Worm (Caenorhabditis elegans): ENCODE results near the gene ZC204.6.

DNA sequence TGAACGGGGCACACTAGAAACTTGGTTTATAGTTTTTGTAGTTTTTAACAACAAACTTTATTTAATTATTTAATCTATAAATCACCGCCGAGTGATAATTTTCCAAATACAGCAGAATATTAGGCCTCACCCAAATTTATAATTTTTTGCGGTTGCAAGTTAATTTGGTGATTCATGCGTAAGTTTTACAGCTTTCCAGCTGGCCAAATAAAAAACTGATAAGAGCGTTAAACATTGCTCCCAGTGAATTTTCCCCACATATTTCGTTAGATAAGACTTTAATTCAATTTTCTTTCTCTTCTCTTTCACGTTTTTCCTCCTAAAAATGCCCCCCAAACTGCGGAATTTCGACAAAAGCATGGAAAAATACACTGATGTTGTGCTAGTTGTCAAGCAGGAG, 43.1 kb downstream of the ZC204.6 start, which contains the start of gene bath-47:
- TF ChIP-seq ama-1 (optimal IDR thresholded peaks at IDR 0.05), result no peak
- no peak for TF ChIP-seq F13C5.2 (tag; optimal IDR thresholded peaks at IDR 0.05)
- TF ChIP-seq hmg-4 (GFP tag; optimal IDR thresholded peaks at IDR 0.05), result no peak
- no peak for TF ChIP-seq ceh-13 (GFP tag; optimal IDR thresholded peaks at IDR 0.05)
- TF ChIP-seq hmbx-1 (tag; optimal IDR thresholded peaks at IDR 0.05), result no peak
- TF ChIP-seq flt-1 (GFP tag; IDR thresholded peaks at IDR 0.05), result no peak
- no peak for TF ChIP-seq ceh-36 (tag; optimal IDR thresholded peaks at IDR 0.05)
- TF ChIP-seq B0310.2 (tag; optimal IDR thresholded peaks at IDR 0.05), result no peak
- no peak for TF ChIP-seq scrt-1 (GFP tag; IDR thresholded peaks at IDR 0.05)
- TF ChIP-seq hnd-1 (tag; optimal IDR thresholded peaks at IDR 0.05), result no peak
- TF ChIP-seq ets-7 (tag; optimal IDR thresholded peaks at IDR 0.05), result no peak
